Fruit fly (Drosophila melanogaster) whole organism: ENCODE measurements around the gene CG14280.

Experiments used
- CG8478 ChIP-seq: fragments of >200 bp; optimal IDR thresholded peaks from 2 replicates; lab custom pipeline; 2018; ENCODE audit warnings: inconsistent platforms
- Dll ChIP-seq: fragments of >200 bp; optimal IDR thresholded peaks from 2 replicates; lab custom pipeline; 2017
- EcR ChIP-seq, 2 experiments: fragments of >200 bp; optimal IDR thresholded peaks; 2 replicates each; lab custom pipeline; 2017; ENCODE audit warnings: missing biosample characterization in 2 of 2, missing genetic modification characterization in 2 of 2, missing genetic modification reagents in 2 of 2
- pan ChIP-seq: fragments of >200 bp; optimal IDR thresholded peaks from 2 replicates; lab custom pipeline; 2017
- psq ChIP-seq: fragments of >200 bp; optimal IDR thresholded peaks from 2 replicates; lab custom pipeline; 2017
- usp ChIP-seq: fragments of >200 bp; optimal IDR thresholded peaks from 2 replicates; lab custom pipeline; 2017; ENCODE audit warnings: missing biosample characterization, missing genetic modification characterization, mixed read lengths

dm6 chr3R:19246080-19246637 lies 10.4 kb upstream of the CG14280 start, which contains the start of gene unc79:
- TF ChIP-seq Dll (no peak), psq (lab: Kevin White, UChicago) (no peak), CG8478 (lab: Kevin White, UChicago) (no peak), usp (GFP tag; lab: Kevin White, UChicago) (no peak), pan (lab: Kevin White, UChicago) (no peak), EcR (GFP tag; optimal IDR thresholded peaks at IDR 0.05; lab: Kevin White, UChicago) (no peak)
